Fruit fly (Drosophila melanogaster): Measurements from ENCODE around the gene CG43231.

dm6 chr2L:17740417-17740924 is 36.0 kb downstream of the CG43231 start:
- no peak for TF ChIP-seq psq (optimal IDR thresholded peaks at IDR 0.05)
- TF ChIP-seq h (optimal IDR thresholded peaks at IDR 0.05) = no peak
- TF ChIP-seq Myc (optimal IDR thresholded peaks at IDR 0.05) = no peak
- no peak for TF ChIP-seq ttk (optimal IDR thresholded peaks at IDR 0.05)
